Fruit fly (Drosophila melanogaster): ENCODE measurements around the gene CG3176.

Gene CG3176

dm6 chrX:523179-523851 lies 41.7 kb downstream of the CG3176 start, which contains the start of gene elav (continued):
- TF ChIP-seq CG6689 (GFP tag; IDR thresholded peaks at IDR 0.05): peak; percentile 98
- no peak for TF ChIP-seq pita (GFP tag; optimal IDR thresholded peaks at IDR 0.05)
- peak; percentile 98 for TF ChIP-seq CG6765 (GFP tag; optimal IDR thresholded peaks at IDR 0.05)
- TF ChIP-seq CG11085 (GFP tag; IDR thresholded peaks at IDR 0.05): peak; percentile 97
- TF ChIP-seq CG5953 (GFP tag; IDR thresholded peaks at IDR 0.05): peak; percentile 95
- TF ChIP-seq ranshi (GFP tag; IDR thresholded peaks at IDR 0.05): peak; percentile 97
- TF ChIP-seq Ets65A (GFP tag): peak; percentile 98
- peak; percentile 61 for TF ChIP-seq Sry-β (GFP tag; optimal IDR thresholded peaks at IDR 0.05)
- peak; percentile 98 for TF ChIP-seq gsb (GFP tag; IDR thresholded peaks at IDR 0.05)
- peak; percentile 98 for TF ChIP-seq chn (GFP tag; optimal IDR thresholded peaks at IDR 0.05)
- peak; percentile 62 for TF ChIP-seq tll (GFP tag; optimal IDR thresholded peaks at IDR 0.05)
- TF ChIP-seq slou (GFP tag; optimal IDR thresholded peaks at IDR 0.05): peak; percentile 97
- TF ChIP-seq CG8089 (GFP tag; optimal IDR thresholded peaks at IDR 0.05): peak; percentile 94
- TF ChIP-seq cg (GFP tag; optimal IDR thresholded peaks at IDR 0.05): peak; percentile 33
- peak; percentile 81 for TF ChIP-seq CG7928 (GFP tag; optimal IDR thresholded peaks at IDR 0.05)
- peak; percentile 96 for TF ChIP-seq ap (GFP tag; IDR thresholded peaks at IDR 0.05)
- TF ChIP-seq HmgZ (tag; optimal IDR thresholded peaks at IDR 0.05): peak; percentile 99
- TF ChIP-seq CG8359 (GFP tag; optimal IDR thresholded peaks at IDR 0.05; ENCODE audit: borderline replicate concordance): peak; percentile 92
- peak; percentile 99 for TF ChIP-seq CG12299 (tag; optimal IDR thresholded peaks at IDR 0.05)
- TF ChIP-seq chif (GFP tag; optimal IDR thresholded peaks at IDR 0.05): peak; percentile 96 to 98
- peak; percentile 90 for TF ChIP-seq repo (GFP tag; optimal IDR thresholded peaks at IDR 0.05)
- TF ChIP-seq Mad (GFP tag; optimal IDR thresholded peaks at IDR 0.05): peak; percentile 98
- TF ChIP-seq tup (GFP tag; optimal IDR thresholded peaks at IDR 0.05): peak; percentile 92
- peak; percentile 86 for TF ChIP-seq CG17802 (tag; optimal IDR thresholded peaks at IDR 0.05)
- peak; percentile 99 for TF ChIP-seq oc (tag; optimal IDR thresholded peaks at IDR 0.05)
- TF ChIP-seq CG12155 (GFP tag; optimal IDR thresholded peaks at IDR 0.05): peak; percentile 97
- peak; percentile 98 for TF ChIP-seq CrebB (tag; optimal IDR thresholded peaks at IDR 0.05)
- peak; percentile 92 for TF ChIP-seq CG10274 (GFP tag; optimal IDR thresholded peaks at IDR 0.05)
- TF ChIP-seq cas (GFP tag; IDR thresholded peaks at IDR 0.05): peak; percentile 96
- TF ChIP-seq toy (GFP tag; IDR thresholded peaks at IDR 0.05): peak; percentile 96
- TF ChIP-seq gce (GFP tag; IDR thresholded peaks at IDR 0.05): peak; percentile 92
- TF ChIP-seq CG18262 (tag; optimal IDR thresholded peaks at IDR 0.05): peak; percentile 99
- peak; percentile 99 for TF ChIP-seq CG13894 (tag; optimal IDR thresholded peaks at IDR 0.05)
- peak; percentile 96 for TF ChIP-seq gcm2 (GFP tag; optimal IDR thresholded peaks at IDR 0.05)
- peak; percentile 96 for TF ChIP-seq wdn (GFP tag; IDR thresholded peaks at IDR 0.05)
- TF ChIP-seq BEAF-32 (GFP tag; optimal IDR thresholded peaks at IDR 0.05): peak; percentile 35
- TF ChIP-seq CG12744 (GFP tag; optimal IDR thresholded peaks at IDR 0.05): peak; percentile 95
- peak; percentile 99 for TF ChIP-seq CG33557 (GFP tag; optimal IDR thresholded peaks at IDR 0.05)
- peak; percentile 94 for TF ChIP-seq CG9609 (GFP tag; optimal IDR thresholded peaks at IDR 0.05)
- peak; percentile 93 for TF ChIP-seq CG13123 (GFP tag; optimal IDR thresholded peaks at IDR 0.05)
- TF ChIP-seq CG11398 (GFP tag; optimal IDR thresholded peaks at IDR 0.05): peak; percentile 81
- peak; percentile 98 for TF ChIP-seq ac (GFP tag; optimal IDR thresholded peaks at IDR 0.05)
- no peak for TF ChIP-seq prd (optimal IDR thresholded peaks at IDR 0.05)
- TF ChIP-seq prd (GFP tag; IDR thresholded peaks at IDR 0.05): peak; percentile 99
- TF ChIP-seq CHES-1-like (GFP tag; optimal IDR thresholded peaks at IDR 0.05): peak; percentile 95
- peak; percentile 96 for TF ChIP-seq CG1647 (GFP tag; optimal IDR thresholded peaks at IDR 0.05)
- peak; percentile 96 to 97 for TF ChIP-seq Trl (optimal IDR thresholded peaks at IDR 0.05)
- TF ChIP-seq Trl (GFP tag; optimal IDR thresholded peaks at IDR 0.05): peak; percentile 97
- peak; percentile 96 for TF ChIP-seq jumu (GFP tag; optimal IDR thresholded peaks at IDR 0.05)
- TF ChIP-seq CG9797 (GFP tag; optimal IDR thresholded peaks at IDR 0.05): peak; percentile 51
- peak; percentile 98 for TF ChIP-seq CG34422 (GFP tag; IDR thresholded peaks at IDR 0.05)

Data from whole organism, embryonic.